Worm (Caenorhabditis elegans) whole organism, young adult: ENCODE results near the gene cho-1.

Experiments used
- B0261.1 ChIP-seq: sonication (generic microtip); optimal IDR thresholded peaks from 2 replicates; lab custom pipeline; 2016; ENCODE audit warnings: mild to moderate bottlenecking, missing genetic modification characterization, moderate library complexity, missing compliant biosample characterization
- C06A6.2 ChIP-seq: fragments of 200-800 bp; sonication (Bioruptor generic); conservative IDR thresholded peaks from 2 replicates; pipeline ENCODE4 v1.3.6; 2022; ENCODE audit warnings: missing genetic modification characterization, missing compliant biosample characterization
- C17E4.6 ChIP-seq: fragments of 200-800 bp; sonication (Bioruptor generic); IDR thresholded peaks from 2 replicates; pipeline ENCODE4 v1.3.6; 2022; ENCODE audit warnings: missing genetic modification reagents, missing genetic modification characterization, missing compliant biosample characterization
- F37B4.10 ChIP-seq: fragments of 200-800 bp; sonication (Bioruptor generic); IDR thresholded peaks from 2 replicates; pipeline ENCODE4 v1.3.6; 2022; ENCODE audit warnings: missing genetic modification characterization, missing compliant biosample characterization
- F55B11.4 ChIP-seq: sonication (generic microtip); optimal IDR thresholded peaks from 2 replicates; lab custom pipeline; 2016; ENCODE audit warnings: missing compliant biosample characterization, missing genetic modification characterization, borderline replicate concordance; ENCODE audit not compliant: insufficient read depth
- F57A8.1 ChIP-seq: fragments of 200-800 bp; sonication (Bioruptor generic); optimal IDR thresholded peaks from 2 replicates; lab custom pipeline; 2018; ENCODE audit warnings: mild to moderate bottlenecking, missing genetic modification characterization, moderate library complexity, missing compliant biosample characterization
- K12H6.12 ChIP-seq: fragments of 200-800 bp; sonication (Bioruptor generic); optimal IDR thresholded peaks from 2 replicates; lab custom pipeline; 2018; ENCODE audit warnings: mild to moderate bottlenecking, missing genetic modification characterization, missing compliant biosample characterization
- T07F8.4 ChIP-seq: sonication (generic microtip); optimal IDR thresholded peaks from 2 replicates; lab custom pipeline; 2016; ENCODE audit warnings: mild to moderate bottlenecking, missing genetic modification characterization, moderate library complexity, missing compliant biosample characterization
- T26A5.8 ChIP-seq: sonication (generic microtip); optimal IDR thresholded peaks from 2 replicates; lab custom pipeline; 2016; ENCODE audit warnings: missing genetic modification characterization, missing compliant biosample characterization
- Y95B8A.8 ChIP-seq: fragments of 200-800 bp; sonication (Bioruptor generic); IDR thresholded peaks from 2 replicates; pipeline ENCODE4 v1.3.6; 2022; ENCODE audit warnings: missing genetic modification reagents, missing genetic modification characterization, missing compliant biosample characterization
- ZK185.1 ChIP-seq: sonication (generic microtip); optimal IDR thresholded peaks from 2 replicates; lab custom pipeline; 2016; ENCODE audit warnings: mild to moderate bottlenecking, missing genetic modification characterization, missing compliant biosample characterization; ENCODE audit not compliant: poor library complexity, severe bottlenecking
- aptf-2 ChIP-seq: fragments of 200-800 bp; sonication (Bioruptor generic); conservative IDR thresholded peaks from 2 replicates; pipeline ENCODE4 v1.3.6; 2022; ENCODE audit warnings: missing genetic modification reagents, missing genetic modification characterization, missing compliant biosample characterization
- athp-1 ChIP-seq: sonication (generic microtip); optimal IDR thresholded peaks from 2 replicates; lab custom pipeline; 2017; ENCODE audit warnings: mild to moderate bottlenecking, missing genetic modification characterization, missing compliant biosample characterization
- bed-1 ChIP-seq: fragments of 200-800 bp; sonication (Bioruptor generic); IDR thresholded peaks from 2 replicates; pipeline ENCODE4 v1.3.6; 2022; ENCODE audit warnings: missing genetic modification reagents, missing genetic modification characterization, missing compliant biosample characterization
- cebp-2 ChIP-seq: fragments of 200-800 bp; sonication (Bioruptor generic); IDR thresholded peaks from 2 replicates; pipeline ENCODE4 v1.3.6; 2022; ENCODE audit warnings: missing genetic modification characterization, missing compliant biosample characterization
- ceh-27 ChIP-seq: fragments of 200-800 bp; sonication (Bioruptor generic); optimal IDR thresholded peaks from 2 replicates; lab custom pipeline; 2018; ENCODE audit warnings: mild to moderate bottlenecking, missing genetic modification characterization, moderate library complexity, missing compliant biosample characterization
- ceh-40 ChIP-seq: fragments of 200-800 bp; sonication (Bioruptor generic); IDR thresholded peaks from 2 replicates; pipeline ENCODE4 v1.3.6; 2022; ENCODE audit warnings: missing genetic modification characterization, missing compliant biosample characterization
- dox-1 ChIP-seq: fragments of 200-800 bp; sonication (Bioruptor generic); IDR thresholded peaks from 2 replicates; pipeline ENCODE4 v1.3.6; 2022; ENCODE audit warnings: missing genetic modification reagents, missing genetic modification characterization, missing compliant biosample characterization
- egl-18 ChIP-seq: fragments of 200-800 bp; sonication (Bioruptor generic); IDR thresholded peaks from 2 replicates; pipeline ENCODE4 v1.3.6; 2022; ENCODE audit warnings: missing genetic modification reagents, missing genetic modification characterization, missing compliant biosample characterization
- egrh-3 ChIP-seq: fragments of 200-800 bp; sonication (Bioruptor generic); IDR thresholded peaks from 2 replicates; pipeline ENCODE4 v1.3.6; 2022; ENCODE audit warnings: missing genetic modification reagents, missing genetic modification characterization, missing compliant biosample characterization
- gei-17 ChIP-seq: fragments of 200-800 bp; sonication (Bioruptor generic); optimal IDR thresholded peaks from 2 replicates; lab custom pipeline; 2018; ENCODE audit warnings: mild to moderate bottlenecking, missing genetic modification characterization, missing compliant biosample characterization
- hlh-12 ChIP-seq: sonication (generic microtip); optimal IDR thresholded peaks from 2 replicates; lab custom pipeline; 2016; ENCODE audit warnings: missing genetic modification characterization, missing compliant biosample characterization
- hrde-1 ChIP-seq: sonication (generic microtip); optimal IDR thresholded peaks from 2 replicates; lab custom pipeline; 2016; ENCODE audit warnings: missing genetic modification characterization, mild to moderate bottlenecking, missing compliant biosample characterization, moderate library complexity, missing genotype, missing genetic modification reagents, borderline replicate concordance
- lag-1 ChIP-seq: fragments of 200-800 bp; sonication (Bioruptor generic); IDR thresholded peaks from 2 replicates; pipeline ENCODE4 v1.3.6; 2022; ENCODE audit warnings: missing genetic modification reagents, missing genetic modification characterization, missing compliant biosample characterization
- let-526 ChIP-seq: fragments of 200-800 bp; sonication (Bioruptor generic); IDR thresholded peaks from 2 replicates; pipeline ENCODE4 v1.3.6; 2022; ENCODE audit warnings: missing genetic modification reagents, missing genetic modification characterization, missing compliant biosample characterization
- let-607 ChIP-seq, 2 experiments: fragments of 200-800 bp in 1 of 2; sonication (Bioruptor generic) in 1 of 2; sonication (generic microtip) in 1 of 2; optimal IDR thresholded peaks; 2 replicates each; lab custom pipeline; 2016 to 2018; ENCODE audit warnings: mild to moderate bottlenecking in 2 of 2, missing compliant biosample characterization in 2 of 2, missing genetic modification characterization in 2 of 2, moderate library complexity in 2 of 2, missing genotype in 1 of 2
- lin-35 ChIP-seq, 3 experiments: fragments of 150-350 bp in 2 of 3; sonication (generic microtip) in 1 of 3; optimal IDR thresholded peaks; 2 replicates each; lab custom pipeline; 2014 to 2018; ENCODE audit warnings: missing biosample characterization in 3 of 3, missing genetic modification characterization in 3 of 3, missing genetic modification reagents in 3 of 3
- lsl-1 ChIP-seq: fragments of 200-800 bp; sonication (Bioruptor generic); optimal IDR thresholded peaks from 2 replicates; lab custom pipeline; 2018; ENCODE audit warnings: mild to moderate bottlenecking, missing genetic modification characterization, moderate library complexity, missing compliant biosample characterization
- madf-3 ChIP-seq: fragments of 200-800 bp; sonication (Bioruptor generic); IDR thresholded peaks from 2 replicates; pipeline ENCODE4 v1.3.6; 2022; ENCODE audit warnings: missing genetic modification reagents, missing genetic modification characterization, missing compliant biosample characterization
- madf-6 ChIP-seq: fragments of 200-800 bp; sonication (Bioruptor generic); IDR thresholded peaks from 2 replicates; pipeline ENCODE4 v1.3.6; 2022; ENCODE audit warnings: missing genetic modification reagents, missing genetic modification characterization, missing compliant biosample characterization
- madf-8 ChIP-seq: fragments of 200-800 bp; sonication (Bioruptor generic); conservative IDR thresholded peaks from 2 replicates; pipeline ENCODE4 v1.3.6; 2022; ENCODE audit warnings: missing genetic modification reagents, missing genetic modification characterization, missing compliant biosample characterization
- nhr-120 ChIP-seq: fragments of 200-800 bp; sonication (Bioruptor generic); IDR thresholded peaks from 2 replicates; pipeline ENCODE4 v1.3.6; 2022; ENCODE audit warnings: missing genetic modification characterization, missing compliant biosample characterization
- pha-4 ChIP-seq: fragments of 150-350 bp; sonication (generic microtip); optimal IDR thresholded peaks from 2 replicates; lab custom pipeline; 2014; ENCODE audit warnings: missing biosample characterization, missing genetic modification reagents, missing genetic modification characterization
- rpc-1 ChIP-seq, 2 experiments: fragments of 150-350 bp in 1 of 2; sonication (generic microtip) in 1 of 2; optimal IDR thresholded peaks; 2 replicates each; lab custom pipeline; 2014 to 2018; ENCODE audit warnings: missing biosample characterization in 1 of 2, missing genetic modification characterization in 1 of 2, missing genetic modification reagents in 1 of 2, missing genotype in 1 of 2
- sdz-38 ChIP-seq: sonication (generic microtip); optimal IDR thresholded peaks from 2 replicates; lab custom pipeline; 2016; ENCODE audit warnings: missing genotype, missing genetic modification characterization, missing compliant biosample characterization
- somi-1 ChIP-seq: fragments of 200-800 bp; sonication (Bioruptor generic); optimal IDR thresholded peaks from 2 replicates; lab custom pipeline; 2018; ENCODE audit warnings: mild to moderate bottlenecking, missing genetic modification characterization, missing compliant biosample characterization
- sptf-2 ChIP-seq: fragments of 200-800 bp; sonication (Bioruptor generic); optimal IDR thresholded peaks from 2 replicates; lab custom pipeline; 2018; ENCODE audit warnings: mild to moderate bottlenecking, missing genetic modification characterization, missing compliant biosample characterization
- ztf-22 ChIP-seq: fragments of 200-800 bp; sonication (Bioruptor generic); optimal IDR thresholded peaks from 2 replicates; lab custom pipeline; 2018; ENCODE audit warnings: mild to moderate bottlenecking, missing genetic modification characterization, moderate library complexity, missing compliant biosample characterization
- ztf-25 ChIP-seq: fragments of 200-800 bp; sonication (Bioruptor generic); IDR thresholded peaks from 2 replicates; pipeline ENCODE4 v1.3.6; 2022; ENCODE audit warnings: missing genetic modification reagents, missing genetic modification characterization, missing compliant biosample characterization
- ztf-26 ChIP-seq: sonication (generic microtip); optimal IDR thresholded peaks from 2 replicates; lab custom pipeline; 2017; ENCODE audit warnings: missing genetic modification characterization, missing compliant biosample characterization

The cho-1 gene

DNA sequence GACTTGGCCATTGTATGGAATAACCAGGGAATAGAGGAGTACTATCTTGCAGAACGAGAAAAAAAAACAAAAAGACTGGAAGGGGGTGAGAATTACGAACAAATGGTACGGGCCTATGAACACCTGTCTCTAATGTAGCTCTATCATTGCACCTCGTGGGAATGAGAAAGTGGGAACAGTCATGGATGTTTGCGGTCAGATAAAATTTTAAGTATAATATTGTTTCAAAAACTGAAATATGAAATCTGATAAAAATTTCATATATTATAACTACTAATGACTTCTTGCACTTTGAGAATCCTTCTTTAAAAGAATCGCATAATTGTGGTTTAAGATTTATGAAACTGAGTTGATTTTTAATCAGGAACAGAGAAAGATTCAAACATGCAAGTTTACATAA, 21.1 kb downstream of the cho-1 start, which contains the start of gene F58D2.5:
TSS of gene F58D2.5 (minus strand) at position 101 of the 400 bp plus-strand sequence.
- no peak for TF ChIP-seq ZK185.1 (tag; lab: Kevin White, UChicago)
- no peak for TF ChIP-seq lsl-1 (GFP tag; lab: Kevin White, UChicago)
- TF ChIP-seq let-607 (tag; optimal IDR thresholded peaks at IDR 0.05; lab: Kevin White, UChicago), result no peak
- no peak for TF ChIP-seq madf-6 (GFP tag; lab: Robert Waterston, UW)
- no peak for TF ChIP-seq gei-17
- no peak for TF ChIP-seq B0261.1 (tag; lab: Kevin White, UChicago)
- no peak for TF ChIP-seq madf-8 (GFP tag; lab: Robert Waterston, UW)

DNA sequence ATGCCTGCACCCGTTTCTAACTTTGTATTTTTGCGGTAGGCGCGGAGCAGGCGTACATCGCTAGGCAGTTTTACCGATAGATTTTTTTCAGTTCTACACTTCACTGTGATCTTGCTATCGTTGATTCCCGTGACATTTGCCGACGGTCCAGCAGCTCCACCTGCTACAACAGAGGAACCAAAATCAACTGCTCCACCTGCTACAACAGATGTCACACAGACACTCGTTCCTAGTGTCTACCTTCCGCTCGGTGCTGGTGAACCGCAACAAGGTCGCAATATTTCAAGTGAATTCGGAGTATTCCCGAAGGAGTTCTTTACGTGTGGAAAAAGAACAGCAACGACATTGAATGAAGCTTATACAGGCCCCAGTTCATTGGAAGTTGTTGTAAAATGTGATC, 24.3 kb downstream of the cho-1 start:
- TF ChIP-seq sdz-38 (tag; lab: Kevin White, UChicago) (no peak), ceh-27 (no peak), aptf-2 (GFP tag; lab: Robert Waterston, UW) (no peak), K12H6.12 (tag; lab: Kevin White, UChicago) (no peak), hlh-12 (tag; lab: Kevin White, UChicago) (no peak), ztf-22 (no peak), C06A6.2 (GFP tag; lab: Robert Waterston, UW) (no peak), bed-1 (no peak), F37B4.10 (no peak)

DNA sequence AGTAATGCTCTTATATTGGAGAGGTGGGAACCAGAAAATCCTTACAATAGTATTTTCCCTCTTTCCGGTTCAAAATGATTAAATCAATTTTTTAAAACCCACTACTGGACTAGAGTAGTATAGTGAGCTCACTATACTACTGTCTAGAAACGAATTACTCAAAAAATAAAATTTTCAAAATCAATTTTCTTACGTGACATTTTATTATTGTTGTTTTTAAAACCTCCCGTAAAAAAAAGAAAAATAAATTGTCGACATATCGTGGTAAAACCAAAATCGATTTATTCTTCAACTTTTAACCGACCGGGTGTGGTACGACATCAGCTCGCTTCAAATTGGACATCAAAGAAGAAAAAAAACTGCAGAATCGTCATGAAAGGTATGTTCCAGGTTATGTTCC, 24.9 kb downstream of the cho-1 start, which contains the start of gene F58D2.2:
TSS of gene F58D2.2 (plus strand) at position 301 of the 400 bp plus-strand sequence.
- no peak for TF ChIP-seq cebp-2 (GFP tag; lab: Robert Waterston, UW)
- no peak for TF ChIP-seq ztf-26 (tag; lab: Kevin White, UChicago)
- no peak for TF ChIP-seq egrh-3 (GFP tag; lab: Robert Waterston, UW)
- TF ChIP-seq hrde-1 (tag; lab: Kevin White, UChicago), result no peak
- TF ChIP-seq lsl-1 (GFP tag; lab: Kevin White, UChicago), result no peak
- TF ChIP-seq lin-35 (GFP tag; optimal IDR thresholded peaks at IDR 0.05; lab: Kevin White, UChicago), result no peak
- TF ChIP-seq sptf-2 (GFP tag; lab: Kevin White, UChicago), result no peak
- no peak for TF ChIP-seq dox-1 (GFP tag; lab: Robert Waterston, UW)
- TF ChIP-seq ztf-25, result no peak
- TF ChIP-seq pha-4 (tag; lab: Kevin White, UChicago), result no peak
- TF ChIP-seq somi-1, result no peak
- TF ChIP-seq athp-1 (tag; lab: Kevin White, UChicago), result no peak
- no peak for TF ChIP-seq Y95B8A.8 (GFP tag; lab: Robert Waterston, UW)
- no peak for TF ChIP-seq madf-3
- TF ChIP-seq F55B11.4 (tag; lab: Kevin White, UChicago), result no peak
- TF ChIP-seq let-526 (GFP tag; lab: Robert Waterston, UW), result no peak

DNA sequence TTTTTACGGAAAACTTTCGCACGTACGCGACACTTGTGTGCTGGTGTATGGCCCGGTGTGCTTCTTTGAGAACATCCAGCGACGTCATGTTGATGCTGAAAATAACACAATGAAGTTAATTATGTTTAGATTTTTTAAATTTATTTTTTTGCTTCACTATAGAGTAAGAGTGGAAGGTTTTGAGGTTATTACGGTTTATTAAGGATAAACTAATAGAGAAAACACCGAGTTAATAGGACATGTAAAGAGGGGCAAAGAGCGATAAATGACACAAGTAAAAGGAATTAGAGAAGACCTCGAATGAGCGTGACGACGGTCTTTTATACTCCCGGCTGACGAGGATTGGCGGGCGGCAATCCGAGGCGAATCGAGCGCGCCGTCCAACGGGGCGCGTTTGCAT, 25.4 kb downstream of the cho-1 start, which contains the start of gene F58D2.4:
TSS of gene F58D2.4 (minus strand) at position 101 of the 400 bp plus-strand sequence.
- TF ChIP-seq T07F8.4 (tag; lab: Kevin White, UChicago) (no peak), somi-1 (no peak), Y95B8A.8 (GFP tag; lab: Robert Waterston, UW) (no peak), madf-8 (GFP tag; lab: Robert Waterston, UW) (no peak), C17E4.6 (GFP tag; lab: Robert Waterston, UW) (no peak), F57A8.1 (GFP tag; lab: Kevin White, UChicago) (no peak), nhr-120 (no peak), rpc-1 (optimal IDR thresholded peaks at IDR 0.05; lab: Kevin White, UChicago) (no peak), rpc-1 (tag; optimal IDR thresholded peaks at IDR 0.05; lab: Kevin White, UChicago) (no peak), B0261.1 (tag; lab: Kevin White, UChicago) (no peak), egl-18 (no peak), ceh-40 (no peak), lin-35 (GFP tag; optimal IDR thresholded peaks at IDR 0.05; lab: Kevin White, UChicago) (no peak), ztf-25 (no peak), lag-1 (GFP tag; lab: Robert Waterston, UW) (no peak), T26A5.8 (no peak), ZK185.1 (tag; lab: Kevin White, UChicago) (no peak), hrde-1 (tag; lab: Kevin White, UChicago) (no peak)
